Fruit fly (Drosophila melanogaster) whole organism, adult: Measurements from ENCODE around the gene CG43816.

Experiments used
- Crg-1 ChIP-seq: fragments of 200-800 bp; sonication (Bioruptor generic); optimal IDR thresholded peaks from 2 replicates; lab custom pipeline; 2016; ENCODE audit warnings: missing biosample characterization, missing genetic modification characterization
- Hr96 ChIP-seq: fragments of 200-800 bp; sonication (Bioruptor generic); optimal IDR thresholded peaks from 2 replicates; lab custom pipeline; 2016; ENCODE audit warnings: missing biosample characterization, missing genetic modification characterization
- bab1 ChIP-seq: fragments of 200-800 bp; sonication (Bioruptor generic); optimal IDR thresholded peaks from 3 replicates; lab custom pipeline; 2019; ENCODE audit warnings: missing biosample characterization, mild to moderate bottlenecking, missing genetic modification characterization, moderate library complexity
- cnc ChIP-seq, 2 experiments: fragments of >200 bp; optimal IDR thresholded peaks; 2 replicates each; lab custom pipeline; 2017

DNA sequence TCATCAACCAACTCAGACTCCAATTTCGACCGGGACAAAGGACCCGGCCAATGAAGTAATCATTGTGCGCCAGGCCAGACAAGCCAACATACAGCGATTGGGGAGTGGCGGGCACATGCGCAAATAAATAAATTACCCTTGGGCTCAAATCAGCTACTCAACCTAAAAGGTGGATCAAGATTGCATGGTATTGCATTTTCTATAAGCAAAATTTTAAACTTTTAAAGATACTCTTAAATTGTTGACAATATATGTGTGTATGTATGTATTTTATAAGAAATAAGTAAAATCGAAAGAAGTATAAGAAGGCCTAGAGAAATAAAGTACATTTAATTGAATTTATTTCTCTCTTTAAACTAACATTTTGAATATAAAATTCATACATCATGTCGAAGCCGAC, 24.9 kb upstream of the CG43816 start, which contains the start of gene CG10839:
- TF ChIP-seq Hr96 (GFP tag; lab: Kevin White, UChicago) (no peak), Crg-1 (GFP tag; lab: Kevin White, UChicago) (no peak), cnc (optimal IDR thresholded peaks at IDR 0.05; lab: Kevin White, UChicago) (no peak), bab1 (GFP tag; lab: Kevin White, UChicago) (no peak)
